Worm (Caenorhabditis elegans) whole organism, L4 larva: ENCODE data around the gene F42A9.9.

Source experiments
- D1046.2 ChIP-seq: fragments of 200-800 bp; sonication (Bioruptor generic); IDR thresholded peaks from 2 replicates; pipeline ENCODE4 v1.3.6; 2022; ENCODE audit warnings: missing genetic modification characterization, missing compliant biosample characterization
- F49E8.2 ChIP-seq: sonication (generic microtip); optimal IDR thresholded peaks from 2 replicates; lab custom pipeline; 2016; ENCODE audit warnings: missing compliant biosample characterization, mild to moderate bottlenecking, missing genetic modification characterization, borderline replicate concordance
- R02D3.7 ChIP-seq: fragments of 150-350 bp; sonication (generic microtip); optimal IDR thresholded peaks from 3 replicates; lab custom pipeline; 2014; ENCODE audit warnings: missing biosample characterization, missing genetic modification characterization
- T20F7.1 ChIP-seq: fragments of 200-800 bp; sonication (Bioruptor generic); optimal IDR thresholded peaks from 2 replicates; lab custom pipeline; 2018; ENCODE audit warnings: mild to moderate bottlenecking, missing genetic modification characterization, missing compliant biosample characterization
- T26A8.4 ChIP-seq: fragments of 200-800 bp; sonication (Bioruptor generic); IDR thresholded peaks from 2 replicates; pipeline ENCODE4 v1.3.6; 2022; ENCODE audit warnings: missing genetic modification characterization, missing compliant biosample characterization
- Y105C5A.15 ChIP-seq: fragments of 200-800 bp; sonication (Bioruptor generic); IDR thresholded peaks from 2 replicates; pipeline ENCODE4 v1.3.6; 2022; ENCODE audit warnings: missing genetic modification characterization, missing compliant biosample characterization
- Y5F2A.4 ChIP-seq: fragments of 200-800 bp; sonication (Bioruptor generic); optimal IDR thresholded peaks from 2 replicates; lab custom pipeline; 2018; ENCODE audit warnings: mild to moderate bottlenecking, missing genetic modification characterization, missing compliant biosample characterization
- aha-1 ChIP-seq: fragments of 150-350 bp; peaks from one replicate; lab custom pipeline; 2014; ENCODE audit warnings: missing biosample characterization, missing genetic modification characterization
- ama-1 ChIP-seq: fragments of 150-350 bp; optimal IDR thresholded peaks from 2 replicates; lab custom pipeline; 2014; ENCODE audit warnings: inconsistent platforms, mixed read lengths
- ceh-44 ChIP-seq: fragments of 200-800 bp; sonication (Bioruptor generic); IDR thresholded peaks from 2 replicates; pipeline ENCODE4 v1.3.6; 2022; ENCODE audit warnings: missing genetic modification reagents, missing genetic modification characterization, missing compliant biosample characterization
- ctbp-1 ChIP-seq: fragments of 200-800 bp; sonication (Bioruptor generic); IDR thresholded peaks from 2 replicates; pipeline ENCODE4 v1.3.6; 2022; ENCODE audit warnings: missing genetic modification reagents, missing genetic modification characterization, missing compliant biosample characterization
- daf-19 ChIP-seq: fragments of 200-800 bp; sonication (Bioruptor generic); conservative IDR thresholded peaks from 2 replicates; pipeline ENCODE4 v1.3.6; 2022; ENCODE audit warnings: missing genetic modification characterization, missing compliant biosample characterization
- dmd-6 ChIP-seq: fragments of 200-800 bp; sonication (Bioruptor generic); IDR thresholded peaks from 2 replicates; pipeline ENCODE4 v1.3.6; 2022; ENCODE audit warnings: missing genetic modification reagents, missing genetic modification characterization, missing compliant biosample characterization
- dmd-9 ChIP-seq: fragments of 200-800 bp; sonication (Bioruptor generic); IDR thresholded peaks from 2 replicates; pipeline ENCODE4 v1.3.6; 2022; ENCODE audit warnings: missing genetic modification reagents, missing genetic modification characterization, missing compliant biosample characterization
- dve-1 ChIP-seq: sonication (generic microtip); optimal IDR thresholded peaks from 2 replicates; lab custom pipeline; 2017; ENCODE audit warnings: antibody characterized with exemption, mild to moderate bottlenecking, missing genetic modification characterization, missing compliant biosample characterization; ENCODE audit not compliant: insufficient read depth
- egl-43 ChIP-seq: fragments of 200-800 bp; sonication (Bioruptor generic); IDR thresholded peaks from 2 replicates; pipeline ENCODE4 v1.3.6; 2022; ENCODE audit warnings: missing genetic modification reagents, missing genetic modification characterization, missing compliant biosample characterization
- fkh-10 ChIP-seq: fragments of 150-350 bp; optimal IDR thresholded peaks from 2 replicates; lab custom pipeline; 2014; ENCODE audit warnings: missing biosample characterization, missing genetic modification reagents, missing genetic modification characterization
- fos-1 ChIP-seq: fragments of 150-350 bp; optimal IDR thresholded peaks from 2 replicates; lab custom pipeline; 2014; ENCODE audit warnings: missing biosample characterization, missing genetic modification characterization
- hif-1 ChIP-seq, 2 experiments: sonication (generic microtip); optimal IDR thresholded peaks; 2 replicates each; lab custom pipeline; 2016 to 2017; ENCODE audit warnings: missing compliant biosample characterization in 2 of 2, missing genetic modification characterization in 2 of 2, missing genetic modification reagents in 2 of 2, missing genotype in 2 of 2, mild to moderate bottlenecking in 1 of 2
- hlh-11 ChIP-seq: fragments of 200-800 bp; sonication (Bioruptor generic); optimal IDR thresholded peaks from 2 replicates; lab custom pipeline; 2018; ENCODE audit warnings: mild to moderate bottlenecking, missing genetic modification characterization, missing compliant biosample characterization
- jun-1 ChIP-seq: fragments of 150-350 bp; optimal IDR thresholded peaks from 2 replicates; lab custom pipeline; 2014; ENCODE audit warnings: missing biosample characterization, missing genetic modification reagents, missing genetic modification characterization
- lin-1 ChIP-seq: fragments of 200-800 bp; sonication (Bioruptor generic); IDR thresholded peaks from 2 replicates; pipeline ENCODE4 v1.3.6; 2022; ENCODE audit warnings: missing genetic modification reagents, missing genetic modification characterization, missing compliant biosample characterization
- lin-15B ChIP-seq: fragments of 150-350 bp; sonication (generic microtip); optimal IDR thresholded peaks from 3 replicates; lab custom pipeline; 2014; ENCODE audit warnings: missing biosample characterization, missing genetic modification characterization
- madf-9 ChIP-seq: fragments of 200-800 bp; sonication (Bioruptor generic); conservative IDR thresholded peaks from 2 replicates; pipeline ENCODE4 v1.3.6; 2022; ENCODE audit warnings: missing genetic modification reagents, missing genetic modification characterization, missing compliant biosample characterization
- mdl-1 ChIP-seq, 2 experiments: fragments of 150-350 bp in 1 of 2; sonication (generic microtip) in 1 of 2; optimal IDR thresholded peaks; 2 replicates each; lab custom pipeline; 2014 to 2017; ENCODE audit warnings: missing biosample characterization in 2 of 2, missing genetic modification characterization in 2 of 2
- mdt-29 ChIP-seq: fragments of 200-800 bp; sonication (Bioruptor generic); IDR thresholded peaks from 2 replicates; pipeline ENCODE4 v1.3.6; 2022; ENCODE audit warnings: missing genetic modification reagents, missing genetic modification characterization, missing compliant biosample characterization
- nhr-102 ChIP-seq: sonication (generic microtip); optimal IDR thresholded peaks from 2 replicates; lab custom pipeline; 2016; ENCODE audit warnings: mild to moderate bottlenecking, missing genetic modification characterization, moderate library complexity, missing compliant biosample characterization
- nhr-25 ChIP-seq: sonication (generic microtip); optimal IDR thresholded peaks from 2 replicates; lab custom pipeline; 2017; ENCODE audit warnings: missing genetic modification characterization, mild to moderate bottlenecking, missing compliant biosample characterization, antibody characterized with exemption, moderate library complexity, borderline replicate concordance; ENCODE audit not compliant: insufficient read depth
- nhr-76 ChIP-seq: fragments of 150-350 bp; optimal IDR thresholded peaks from 2 replicates; lab custom pipeline; 2014; ENCODE audit warnings: missing biosample characterization, missing genetic modification characterization
- nhr-77 ChIP-seq: fragments of 150-350 bp; optimal IDR thresholded peaks from 2 replicates; lab custom pipeline; 2014; ENCODE audit warnings: missing biosample characterization, missing genetic modification characterization
- pha-4 ChIP-seq, 2 experiments: fragments of 150-350 bp in 1 of 2; fragments of 200-800 bp in 1 of 2; sonication (Bioruptor generic) in 1 of 2; IDR thresholded peaks in 1 of 2; optimal IDR thresholded peaks in 1 of 2; 2 replicates each; pipeline versions ENCODE4 v1.3.6 to Lab custom; 2014 to 2022; ENCODE audit warnings: missing genetic modification characterization in 2 of 2, missing genetic modification reagents in 2 of 2, missing biosample characterization in 1 of 2, missing compliant biosample characterization in 1 of 2
- set-16 ChIP-seq: fragments of 200-800 bp; sonication (Bioruptor generic); IDR thresholded peaks from 2 replicates; pipeline ENCODE4 v1.3.6; 2022; ENCODE audit warnings: missing genetic modification reagents, missing genetic modification characterization, missing compliant biosample characterization
- skn-1 ChIP-seq: fragments of 150-350 bp; optimal IDR thresholded peaks from 2 replicates; lab custom pipeline; 2014; ENCODE audit warnings: missing biosample characterization, missing genetic modification characterization
- unc-62 ChIP-seq, 3 experiments: fragments of 150-350 bp in 1 of 3; sonication (generic microtip); optimal IDR thresholded peaks in 2 of 3; peaks in 1 of 3; 1 replicate in 1 of 3; 2 replicates in 2 of 3; lab custom pipeline; 2014 to 2017; ENCODE audit warnings: missing biosample characterization in 3 of 3, missing genetic modification characterization in 3 of 3, missing genetic modification reagents in 3 of 3, missing genotype in 1 of 3
- vab-7 ChIP-seq: fragments of 200-800 bp; sonication (Bioruptor generic); IDR thresholded peaks from 2 replicates; pipeline ENCODE4 v1.3.6; 2022; ENCODE audit warnings: missing genetic modification reagents, missing genetic modification characterization, missing compliant biosample characterization
- ztf-11 ChIP-seq: fragments of 150-350 bp; optimal IDR thresholded peaks from 2 replicates; lab custom pipeline; 2014; ENCODE audit warnings: missing biosample characterization, missing genetic modification characterization

The F42A9.9 gene

ce11 chrIV:8627328-8627727, 11.3 kb downstream of the F42A9.9 start, which contains the start of gene F42A9.11 (continued):
- TF ChIP-seq ceh-44, result no peak
- TF ChIP-seq F49E8.2, result no peak
- TF ChIP-seq set-16 (GFP tag; lab: Robert Waterston, UW), result 0 out of 2 replicates have a peak, but pooled peaks have one; percentile 20
- TF ChIP-seq skn-1, result no peak
- TF ChIP-seq dmd-6, result peak; percentile 16; the same call in 1 of the 2 replicates
- no peak for TF ChIP-seq D1046.2 (GFP tag; lab: Robert Waterston, UW)
- TF ChIP-seq nhr-76, result no peak
- TF ChIP-seq lin-15B, result no peak
- peak in 1 of 2 experiments; percentile 44 for TF ChIP-seq mdl-1 (tag; optimal IDR thresholded peaks at IDR 0.05; lab: Kevin White, UChicago)
- TF ChIP-seq Y5F2A.4 (GFP tag; lab: Kevin White, UChicago), result no peak
- TF ChIP-seq madf-9 (GFP tag; lab: Robert Waterston, UW), result no peak
- TF ChIP-seq vab-7 (GFP tag; lab: Robert Waterston, UW), result no peak
- no peak for TF ChIP-seq fkh-10
- no peak for TF ChIP-seq nhr-102
- TF ChIP-seq dmd-9 (GFP tag; lab: Robert Waterston, UW), result no peak
- no peak for TF ChIP-seq nhr-77 (tag; lab: Kevin White, UChicago)
- TF ChIP-seq dve-1, result peak; percentile 14
- TF ChIP-seq hlh-11 (tag; lab: Kevin White, UChicago), result peak; percentile 66
- no peak for TF ChIP-seq Y105C5A.15
- no peak for TF ChIP-seq R02D3.7 (tag; lab: Kevin White, UChicago)
- TF ChIP-seq fos-1 (tag; lab: Kevin White, UChicago), result no peak

- TF ChIP-seq unc-62 (GFP tag; optimal IDR thresholded peaks at IDR 0.05 in 1 of 2; lab: Kevin White, UChicago) (no peak), unc-62 (tag; optimal IDR thresholded peaks at IDR 0.05; lab: Kevin White, UChicago) (no peak), ctbp-1 (GFP tag; lab: Robert Waterston, UW) (0 out of 2 replicates have a peak, but pooled peaks have one; percentile 18), jun-1 (tag; lab: Kevin White, UChicago) (no peak), egl-43 (GFP tag; lab: Robert Waterston, UW) (0 out of 2 replicates have a peak, but pooled peaks have one; percentile 24), R02D3.7 (tag; lab: Kevin White, UChicago) (no peak), aha-1 (tag; lab: Kevin White, UChicago) (peak; percentile 8), pha-4 (GFP tag; IDR thresholded peaks at IDR 0.05; lab: Robert Waterston, UW) (0 out of 2 replicates have a peak, but pooled peaks have one; percentile 8), pha-4 (tag; optimal IDR thresholded peaks at IDR 0.05; lab: Kevin White, UChicago) (no peak), T26A8.4 (GFP tag; lab: Robert Waterston, UW) (peak; percentile 70; the same call in 1 of the 2 replicates), hif-1 (tag; optimal IDR thresholded peaks at IDR 0.05; lab: Kevin White, UChicago) (peak in 1 of 2 experiments; percentile 4), nhr-25 (tag; lab: Kevin White, UChicago) (no peak)
These were observed 12.4 kb downstream of the F42A9.9 start for ce11 chrIV:8626294-8626693.

- TF ChIP-seq dmd-6 (no peak), egl-43 (GFP tag; lab: Robert Waterston, UW) (no peak), lin-15B (no peak), fkh-10 (no peak), hlh-11 (tag; lab: Kevin White, UChicago) (no peak), lin-1 (GFP tag; lab: Robert Waterston, UW) (no peak), ztf-11 (no peak), daf-19 (GFP tag; lab: Robert Waterston, UW) (no peak), fos-1 (tag; lab: Kevin White, UChicago) (no peak), nhr-77 (tag; lab: Kevin White, UChicago) (no peak), ama-1 (lab: Kevin White, UChicago) (no peak), mdt-29 (GFP tag; lab: Robert Waterston, UW) (no peak), T20F7.1 (GFP tag; lab: Kevin White, UChicago) (no peak)
These were observed 12.9 kb downstream of the F42A9.9 start for ce11 chrIV:8625730-8626129.
